Worm (Caenorhabditis elegans) whole organism, L4 larva: ENCODE data around the gene F13C5.5.
A peak's percentile ranks its signal among the peaks of the same experiment; 100 is the strongest.

Experiments
- F10B5.3 ChIP-seq: sonication (generic microtip); optimal IDR thresholded peaks from 2 replicates; lab custom pipeline; 2016; ENCODE audit warnings: mild to moderate bottlenecking, missing genetic modification characterization, missing compliant biosample characterization
- F37D6.2 ChIP-seq: sonication (generic microtip); optimal IDR thresholded peaks from 2 replicates; lab custom pipeline; 2016; ENCODE audit warnings: mild to moderate bottlenecking, missing genetic modification characterization, missing compliant biosample characterization
- ZK337.2 ChIP-seq: fragments of 200-800 bp; sonication (Bioruptor generic); IDR thresholded peaks from 2 replicates; pipeline ENCODE4 v1.3.6; 2022; ENCODE audit warnings: missing genetic modification reagents, missing genetic modification characterization, missing compliant biosample characterization
- ZK546.5 ChIP-seq, 2 experiments: sonication (generic microtip); optimal IDR thresholded peaks; 2 replicates each; lab custom pipeline; 2017; ENCODE audit warnings: missing biosample characterization in 2 of 2, missing genetic modification characterization in 2 of 2
- aha-1 ChIP-seq: fragments of 150-350 bp; peaks from one replicate; lab custom pipeline; 2014; ENCODE audit warnings: missing biosample characterization, missing genetic modification characterization
- ceh-44 ChIP-seq: fragments of 200-800 bp; sonication (Bioruptor generic); IDR thresholded peaks from 2 replicates; pipeline ENCODE4 v1.3.6; 2022; ENCODE audit warnings: missing genetic modification reagents, missing genetic modification characterization, missing compliant biosample characterization
- ceh-62 ChIP-seq: sonication (generic microtip); optimal IDR thresholded peaks from 2 replicates; lab custom pipeline; 2017; ENCODE audit warnings: missing biosample characterization, missing genetic modification characterization
- cey-2 ChIP-seq: sonication (generic microtip); optimal IDR thresholded peaks from 3 replicates; lab custom pipeline; 2017; ENCODE audit warnings: missing genetic modification characterization, mild to moderate bottlenecking, missing compliant biosample characterization, antibody characterized with exemption, borderline replicate concordance; ENCODE audit not compliant: insufficient read depth
- ctbp-1 ChIP-seq: fragments of 200-800 bp; sonication (Bioruptor generic); IDR thresholded peaks from 2 replicates; pipeline ENCODE4 v1.3.6; 2022; ENCODE audit warnings: missing genetic modification reagents, missing genetic modification characterization, missing compliant biosample characterization
- duxl-1 ChIP-seq: sonication (generic microtip); optimal IDR thresholded peaks from 2 replicates; lab custom pipeline; 2016; ENCODE audit warnings: mild to moderate bottlenecking, missing genetic modification characterization, moderate library complexity, missing compliant biosample characterization; ENCODE audit not compliant: poor library complexity
- egl-43 ChIP-seq: fragments of 200-800 bp; sonication (Bioruptor generic); IDR thresholded peaks from 2 replicates; pipeline ENCODE4 v1.3.6; 2022; ENCODE audit warnings: missing genetic modification reagents, missing genetic modification characterization, missing compliant biosample characterization
- fos-1 ChIP-seq: fragments of 150-350 bp; optimal IDR thresholded peaks from 2 replicates; lab custom pipeline; 2014; ENCODE audit warnings: missing biosample characterization, missing genetic modification characterization
- gei-8 ChIP-seq: fragments of 200-800 bp; sonication (Bioruptor generic); optimal IDR thresholded peaks from 2 replicates; lab custom pipeline; 2018; ENCODE audit warnings: mild to moderate bottlenecking, missing genetic modification characterization, missing compliant biosample characterization
- hmg-1.1 ChIP-seq: fragments of 200-800 bp; sonication (Bioruptor generic); IDR thresholded peaks from 2 replicates; pipeline ENCODE4 v1.3.6; 2022; ENCODE audit warnings: missing genetic modification reagents, missing genetic modification characterization, missing compliant biosample characterization
- lin-13 ChIP-seq: fragments of 150-350 bp; optimal IDR thresholded peaks from 2 replicates; lab custom pipeline; 2014; ENCODE audit warnings: missing biosample characterization, missing genetic modification reagents, missing genetic modification characterization
- lin-15B ChIP-seq: fragments of 150-350 bp; sonication (generic microtip); optimal IDR thresholded peaks from 3 replicates; lab custom pipeline; 2014; ENCODE audit warnings: missing biosample characterization, missing genetic modification characterization
- lin-29 ChIP-seq: fragments of 200-800 bp; sonication (Bioruptor generic); IDR thresholded peaks from 2 replicates; pipeline ENCODE4 v1.3.6; 2022; ENCODE audit warnings: missing genetic modification reagents, missing genetic modification characterization, missing compliant biosample characterization
- lin-39 ChIP-seq: fragments of 150-350 bp; optimal IDR thresholded peaks from 2 replicates; lab custom pipeline; 2014; ENCODE audit warnings: missing biosample characterization, missing genetic modification reagents, missing genetic modification characterization
- lir-3 ChIP-seq: sonication (generic microtip); optimal IDR thresholded peaks from 2 replicates; lab custom pipeline; 2016; ENCODE audit warnings: mild to moderate bottlenecking, missing genetic modification characterization, missing compliant biosample characterization
- lsy-2 ChIP-seq, 2 experiments: fragments of 150-350 bp in 1 of 2; sonication (generic microtip) in 1 of 2; optimal IDR thresholded peaks; 2 replicates each; lab custom pipeline; 2014 to 2017; ENCODE audit warnings: missing biosample characterization in 2 of 2, missing genetic modification characterization in 2 of 2
- mdt-29 ChIP-seq: fragments of 200-800 bp; sonication (Bioruptor generic); IDR thresholded peaks from 2 replicates; pipeline ENCODE4 v1.3.6; 2022; ENCODE audit warnings: missing genetic modification reagents, missing genetic modification characterization, missing compliant biosample characterization
- nhr-10 ChIP-seq: fragments of 150-350 bp; optimal IDR thresholded peaks from 2 replicates; lab custom pipeline; 2014; ENCODE audit warnings: missing biosample characterization, missing genetic modification characterization
- nhr-102 ChIP-seq: sonication (generic microtip); optimal IDR thresholded peaks from 2 replicates; lab custom pipeline; 2016; ENCODE audit warnings: mild to moderate bottlenecking, missing genetic modification characterization, moderate library complexity, missing compliant biosample characterization
- nhr-11 ChIP-seq: fragments of 150-350 bp; optimal IDR thresholded peaks from 2 replicates; lab custom pipeline; 2014; ENCODE audit warnings: missing biosample characterization, missing genetic modification characterization
- nhr-28 ChIP-seq: fragments of 150-350 bp; optimal IDR thresholded peaks from 2 replicates; lab custom pipeline; 2014; ENCODE audit warnings: missing biosample characterization, missing genetic modification characterization
- nhr-48 ChIP-seq: sonication (generic microtip); optimal IDR thresholded peaks from 2 replicates; lab custom pipeline; 2016; ENCODE audit warnings: mild to moderate bottlenecking, missing genetic modification characterization, missing compliant biosample characterization
- nhr-6 ChIP-seq: fragments of 150-350 bp; optimal IDR thresholded peaks from 2 replicates; lab custom pipeline; 2014; ENCODE audit warnings: missing biosample characterization, missing genetic modification characterization
- pqm-1 ChIP-seq: sonication (generic microtip); optimal IDR thresholded peaks from 2 replicates; lab custom pipeline; 2017; ENCODE audit warnings: missing biosample characterization, missing genetic modification characterization
- set-16 ChIP-seq: fragments of 200-800 bp; sonication (Bioruptor generic); IDR thresholded peaks from 2 replicates; pipeline ENCODE4 v1.3.6; 2022; ENCODE audit warnings: missing genetic modification reagents, missing genetic modification characterization, missing compliant biosample characterization
- spr-3 ChIP-seq: fragments of 200-800 bp; sonication (Bioruptor generic); optimal IDR thresholded peaks from 2 replicates; lab custom pipeline; 2018; ENCODE audit warnings: mild to moderate bottlenecking, missing genetic modification characterization, missing compliant biosample characterization
- tra-1 ChIP-seq: fragments of 200-800 bp; sonication (Bioruptor generic); IDR thresholded peaks from 2 replicates; pipeline ENCODE4 v1.3.6; 2022; ENCODE audit warnings: missing genetic modification reagents, missing genetic modification characterization, missing compliant biosample characterization
- unc-62 ChIP-seq, 3 experiments: fragments of 150-350 bp in 1 of 3; sonication (generic microtip); optimal IDR thresholded peaks in 2 of 3; peaks in 1 of 3; 1 replicate in 1 of 3; 2 replicates in 2 of 3; lab custom pipeline; 2014 to 2017; ENCODE audit warnings: missing biosample characterization in 3 of 3, missing genetic modification characterization in 3 of 3, missing genetic modification reagents in 3 of 3, missing genotype in 1 of 3
- zfp-2 ChIP-seq: sonication (generic microtip); optimal IDR thresholded peaks from 2 replicates; lab custom pipeline; 2016; ENCODE audit warnings: mild to moderate bottlenecking, missing genetic modification characterization, missing compliant biosample characterization

The F13C5.5 gene

DNA sequence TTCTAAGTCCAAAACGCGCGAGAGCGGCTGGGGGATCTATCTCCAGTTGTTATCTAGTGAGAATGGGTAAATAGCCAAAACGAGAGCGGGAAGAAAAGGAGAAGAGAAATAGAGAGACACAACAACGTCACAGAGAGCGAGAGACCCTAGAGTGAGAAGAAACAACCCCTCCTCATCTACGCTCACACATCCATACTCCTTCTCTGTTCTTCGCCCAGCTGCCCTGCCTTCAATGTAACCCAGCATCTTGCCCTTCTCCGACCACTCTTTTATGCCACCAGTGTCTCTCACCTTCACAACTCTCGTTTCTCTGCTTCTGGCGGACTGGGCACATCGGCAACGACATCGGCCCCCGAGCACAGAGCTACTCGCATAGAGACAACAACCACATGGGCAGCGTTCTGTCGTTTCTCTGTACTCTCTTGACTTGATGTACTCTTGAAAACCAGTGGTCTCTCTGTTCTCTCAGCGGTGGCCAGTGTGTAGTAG is 15.0 kb downstream of the F13C5.5 start (continued):
- TF ChIP-seq lsy-2 (tag; optimal IDR thresholded peaks at IDR 0.05; lab: Kevin White, UChicago) (peak; percentile 75 to 87), duxl-1 (tag; lab: Kevin White, UChicago) (peak; percentile 51), nhr-10 (tag; lab: Kevin White, UChicago) (peak; percentile 58), nhr-28 (peak; percentile 83), mdt-29 (GFP tag; lab: Robert Waterston, UW) (no peak), set-16 (GFP tag; lab: Robert Waterston, UW) (peak; percentile 77), ctbp-1 (GFP tag; lab: Robert Waterston, UW) (peak; percentile 82), lin-39 (tag; lab: Kevin White, UChicago) (no peak), hmg-1.1 (GFP tag; lab: Robert Waterston, UW) (peak; percentile 96), spr-3 (GFP tag; lab: Kevin White, UChicago) (peak; percentile 21), F10B5.3 (tag; lab: Kevin White, UChicago) (peak; percentile 38)

DNA sequence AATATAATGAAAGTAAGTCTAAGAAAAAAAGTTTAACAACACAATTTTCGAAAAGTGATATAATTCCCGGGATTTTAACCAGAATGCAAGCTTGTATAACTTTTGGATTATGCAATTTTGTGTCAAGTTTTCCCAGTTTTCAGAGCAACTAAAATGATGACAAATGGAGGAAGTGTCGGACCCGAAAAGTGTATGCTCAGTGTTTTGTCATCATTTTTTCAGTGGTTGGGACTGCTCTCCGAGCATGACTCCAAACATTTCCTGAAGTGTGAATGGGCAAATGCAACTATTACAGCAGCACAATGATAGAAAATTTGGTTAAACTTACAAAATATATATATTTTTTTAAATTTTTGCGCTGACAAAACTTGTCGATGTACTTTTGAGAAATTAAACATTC is 17.2 kb downstream of the F13C5.5 start:
- TF ChIP-seq fos-1 (tag; lab: Kevin White, UChicago) (no peak), egl-43 (GFP tag; lab: Robert Waterston, UW) (no peak), cey-2 (tag; lab: Kevin White, UChicago) (no peak), tra-1 (GFP tag; lab: Robert Waterston, UW) (no peak), gei-8 (no peak), nhr-102 (no peak), ZK337.2 (no peak)
- TF ChIP-seq, all 104 proteins: peak for 0

DNA sequence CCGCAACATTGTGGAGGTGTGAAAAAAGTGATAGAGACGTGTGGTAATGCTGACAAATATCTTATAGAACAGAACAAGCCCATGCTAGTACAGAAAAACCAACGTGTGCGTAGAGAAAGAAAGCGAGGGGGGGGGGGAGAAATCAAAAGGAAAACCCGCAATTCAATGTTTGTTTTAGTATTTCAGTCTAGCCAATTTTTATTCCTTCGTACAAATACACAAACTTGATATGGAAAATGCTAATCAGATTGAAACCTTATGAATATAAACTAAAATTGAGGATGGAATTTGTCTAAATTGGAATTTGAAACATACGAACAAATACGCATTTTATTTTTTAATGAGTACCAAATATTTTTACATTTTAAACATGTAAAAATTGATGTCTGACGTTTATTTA is 20.5 kb downstream of the F13C5.5 start, which contains the start of gene mrp-1:
Gene mrp-1, minus strand, starts transcription at position 101 of the 400 bp plus-strand sequence.
- no peak for TF ChIP-seq ceh-62 (tag; lab: Kevin White, UChicago)
- TF ChIP-seq nhr-48 (tag; lab: Kevin White, UChicago), result no peak
- no peak for TF ChIP-seq lin-13
- TF ChIP-seq lin-29 (GFP tag; lab: Robert Waterston, UW), result no peak
- no peak for TF ChIP-seq lir-3
- TF ChIP-seq duxl-1 (tag; lab: Kevin White, UChicago), result no peak
- no peak for TF ChIP-seq ceh-44
- no peak for TF ChIP-seq zfp-2 (tag; lab: Kevin White, UChicago)
- TF ChIP-seq F37D6.2, result no peak
- no peak for TF ChIP-seq unc-62 (GFP tag; optimal IDR thresholded peaks at IDR 0.05 in 1 of 2; lab: Kevin White, UChicago)
- no peak for TF ChIP-seq unc-62 (tag; optimal IDR thresholded peaks at IDR 0.05; lab: Kevin White, UChicago)
- no peak for TF ChIP-seq nhr-6 (tag; lab: Kevin White, UChicago)
- no peak for TF ChIP-seq lin-15B
- TF ChIP-seq nhr-10 (tag; lab: Kevin White, UChicago), result no peak
- TF ChIP-seq pqm-1 (tag; lab: Kevin White, UChicago), result no peak
- TF ChIP-seq, all 104 proteins: peak for 0

ce11 chrX:585598-586217 is 22.6 kb downstream of the F13C5.5 start:
- no peak for TF ChIP-seq ZK546.5 (tag; optimal IDR thresholded peaks at IDR 0.05; lab: Kevin White, UChicago)
- peak; percentile 41 for TF ChIP-seq aha-1 (tag; lab: Kevin White, UChicago)
- peak in 1 of 2 experiments; percentile 93 for TF ChIP-seq unc-62 (GFP tag; optimal IDR thresholded peaks at IDR 0.05 in 1 of 2; lab: Kevin White, UChicago)
- no peak for TF ChIP-seq unc-62 (tag; optimal IDR thresholded peaks at IDR 0.05; lab: Kevin White, UChicago)
- no peak for TF ChIP-seq nhr-11 (tag; lab: Kevin White, UChicago)
- TF ChIP-seq, all 104 proteins: peak for 2
